Worm (Caenorhabditis elegans) whole organism, early embryonic: ENCODE results near the gene zig-4.

Source experiments
- B0310.2 ChIP-seq: sonication (generic microtip); optimal IDR thresholded peaks from 2 replicates; lab custom pipeline; 2016; ENCODE audit warnings: mild to moderate bottlenecking, missing genetic modification characterization, missing compliant biosample characterization
- F13C5.2 ChIP-seq: sonication (generic microtip); optimal IDR thresholded peaks from 2 replicates; lab custom pipeline; 2017; ENCODE audit warnings: mild to moderate bottlenecking, missing genetic modification characterization, inconsistent platforms, missing compliant biosample characterization
- ama-1 ChIP-seq: fragments of 150-350 bp; optimal IDR thresholded peaks from 2 replicates; lab custom pipeline; 2014
- ceh-13 ChIP-seq: fragments of 200-800 bp; sonication (Bioruptor generic); optimal IDR thresholded peaks from 2 replicates; lab custom pipeline; 2018; ENCODE audit warnings: mild to moderate bottlenecking, missing genetic modification characterization, missing compliant biosample characterization
- ets-7 ChIP-seq: sonication (generic microtip); optimal IDR thresholded peaks from 2 replicates; lab custom pipeline; 2016; ENCODE audit warnings: missing genotype, missing genetic modification characterization, missing compliant biosample characterization
- flt-1 ChIP-seq: fragments of 200-800 bp; sonication (Bioruptor generic); IDR thresholded peaks from 2 replicates; pipeline ENCODE4 v1.3.6; 2022; ENCODE audit warnings: missing genetic modification characterization, missing compliant biosample characterization
- hmg-4 ChIP-seq: fragments of 200-800 bp; sonication (Bioruptor generic); optimal IDR thresholded peaks from 2 replicates; lab custom pipeline; 2018; ENCODE audit warnings: mild to moderate bottlenecking, missing genetic modification characterization, missing compliant biosample characterization
- hnd-1 ChIP-seq: sonication (generic microtip); optimal IDR thresholded peaks from 2 replicates; lab custom pipeline; 2016; ENCODE audit warnings: missing genetic modification characterization, missing compliant biosample characterization
- pes-1 ChIP-seq: fragments of 200-800 bp; sonication (Bioruptor generic); IDR thresholded peaks from 2 replicates; pipeline ENCODE4 v1.3.6; 2022; ENCODE audit warnings: missing genetic modification reagents, missing genetic modification characterization, missing compliant biosample characterization
- tbx-11 ChIP-seq: fragments of 200-800 bp; sonication (Bioruptor generic); IDR thresholded peaks from 2 replicates; pipeline ENCODE4 v1.3.6; 2022; ENCODE audit warnings: missing genetic modification characterization, missing compliant biosample characterization
- tbx-37 ChIP-seq: fragments of 200-800 bp; sonication (Bioruptor generic); conservative IDR thresholded peaks from 2 replicates; pipeline ENCODE4 v1.3.6; 2022; ENCODE audit warnings: missing genetic modification reagents, missing genetic modification characterization, missing compliant biosample characterization

DNA sequence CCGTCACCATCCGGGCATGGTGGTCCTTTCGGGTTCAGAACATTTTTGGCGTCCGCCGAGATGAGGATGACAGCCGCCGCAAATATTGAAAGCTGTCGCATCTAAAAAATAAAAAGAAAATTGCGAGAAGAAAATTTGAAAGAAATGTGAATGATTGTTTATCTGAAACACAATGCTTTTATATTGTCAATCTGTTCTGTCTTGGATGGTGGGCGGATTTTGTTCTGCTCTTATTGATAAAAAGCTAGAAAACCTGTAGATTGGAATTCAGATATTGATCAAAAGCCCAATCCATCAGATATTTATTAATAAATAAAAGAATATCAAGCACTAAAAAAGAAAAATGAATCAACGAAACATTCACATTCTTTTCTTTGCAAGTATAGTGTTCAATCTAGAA, 11.4 kb upstream of the zig-4 start, which contains the start of gene C39D10.7:
- no peak for TF ChIP-seq ets-7 (tag; lab: Kevin White, UChicago)
- TF ChIP-seq ama-1 (lab: Kevin White, UChicago): no peak
- no peak for TF ChIP-seq ceh-13 (GFP tag; lab: Kevin White, UChicago)
- no peak for TF ChIP-seq hnd-1 (tag; lab: Kevin White, UChicago)
- TF ChIP-seq B0310.2 (tag; lab: Kevin White, UChicago): no peak
- no peak for TF ChIP-seq hmg-4 (GFP tag; lab: Kevin White, UChicago)
- TF ChIP-seq flt-1 (GFP tag; lab: Robert Waterston, UW): no peak
- TF ChIP-seq F13C5.2 (tag; lab: Kevin White, UChicago): no peak
- no peak for TF ChIP-seq tbx-11
- no peak for TF ChIP-seq tbx-37
- no peak for TF ChIP-seq pes-1 (GFP tag; lab: Robert Waterston, UW)
